Worm (Caenorhabditis elegans): ENCODE results near the gene exos-8.

ce11 chrII:6718221-6718620 lies 23.3 kb upstream of the exos-8 start, which contains the start of gene tsp-10:
- TF ChIP-seq B0336.3 (GFP tag; IDR thresholded peaks at IDR 0.05) (no peak), tbp1 (GFP tag; optimal IDR thresholded peaks at IDR 0.05) (no peak), ccch-3 (GFP tag; optimal IDR thresholded peaks at IDR 0.05) (no peak), mxl-1 (tag; optimal IDR thresholded peaks at IDR 0.05) (no peak), unc-130 (GFP tag; optimal IDR thresholded peaks at IDR 0.05) (no peak)
